Worm (Caenorhabditis elegans): ENCODE measurements around the gene Y116A8C.40.

DNA sequence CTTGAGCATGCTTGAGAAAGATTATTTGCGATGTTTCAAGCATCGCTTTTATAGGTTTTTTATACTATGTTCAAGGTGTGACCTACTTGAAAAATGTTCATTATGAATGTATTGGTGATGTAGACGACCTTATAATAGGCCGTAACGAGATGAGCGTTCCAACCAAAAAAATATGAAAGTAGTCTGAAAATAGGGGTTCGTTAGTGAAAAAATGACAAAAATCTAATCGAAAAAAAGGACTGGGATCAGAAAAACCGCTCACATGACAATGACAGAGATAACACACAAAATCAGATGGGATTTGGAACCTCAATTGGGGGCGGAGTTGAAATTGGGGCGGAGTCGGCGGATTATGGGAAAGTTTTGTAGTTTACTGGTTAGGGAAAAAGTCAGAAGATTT is at the start of gene Y116A8C.40:
- TF ChIP-seq tra-4 (tag; optimal IDR thresholded peaks at IDR 0.05), result no peak
- no peak for TF ChIP-seq hmg-4 (GFP tag; optimal IDR thresholded peaks at IDR 0.05)
- no peak for TF ChIP-seq flt-1 (GFP tag; IDR thresholded peaks at IDR 0.05)
